Fruit fly (Drosophila melanogaster) whole organism, pupa: ENCODE data around the gene CG15312.

Experiments
- CG4496 ChIP-seq: fragments of 200-800 bp; sonication (Bioruptor generic); IDR thresholded peaks from 3 replicates; pipeline ENCODE4 v1.3.6; 2022; ENCODE audit warnings: missing biosample characterization, missing genetic modification characterization
- CG8301 ChIP-seq: fragments of 200-800 bp; sonication (Bioruptor generic); optimal IDR thresholded peaks from 2 replicates; lab custom pipeline; 2018; ENCODE audit warnings: missing biosample characterization, mild to moderate bottlenecking, missing genetic modification characterization
- D1 ChIP-seq: fragments of 200-800 bp; sonication (Bioruptor generic); optimal IDR thresholded peaks from 2 replicates; lab custom pipeline; 2018; ENCODE audit warnings: missing biosample characterization, mild to moderate bottlenecking, missing genetic modification characterization, moderate library complexity
- EcR ChIP-seq: fragments of 200-800 bp; sonication (Bioruptor generic); optimal IDR thresholded peaks from 3 replicates; lab custom pipeline; 2019; ENCODE audit warnings: missing biosample characterization, missing genetic modification characterization, mild to moderate bottlenecking, moderate library complexity, missing genetic modification reagents
- Ets98B ChIP-seq: fragments of 200-800 bp; sonication (Bioruptor generic); IDR thresholded peaks from 2 replicates; pipeline ENCODE4 v1.3.6; 2022; ENCODE audit warnings: missing biosample characterization, missing genetic modification characterization

- TF ChIP-seq D1 (tag; lab: Kevin White, UChicago) = no peak
- no peak for TF ChIP-seq CG4496
- no peak for TF ChIP-seq Ets98B (GFP tag; lab: Robert Waterston, UW)
- TF ChIP-seq CG8301 (tag; lab: Kevin White, UChicago) = no peak
- TF ChIP-seq EcR (GFP tag; lab: Kevin White, UChicago) = no peak
These were observed 40.9 kb downstream of the CG15312 start for dm6 chrX:10029730-10030129.
